Fruit fly (Drosophila melanogaster) whole organism, prepupa: ENCODE results near the gene Pbgs.

Source experiments
- CG6163 ChIP-seq: fragments of 200-800 bp; sonication (Bioruptor generic); IDR thresholded peaks from 3 replicates; pipeline ENCODE4 v1.3.6; 2022; ENCODE audit warnings: missing biosample characterization, missing genetic modification characterization
- Smox ChIP-seq: fragments of 200-800 bp; sonication (Bioruptor generic); optimal IDR thresholded peaks from 3 replicates; lab custom pipeline; 2016; ENCODE audit warnings: missing biosample characterization, missing genetic modification characterization
- dsx ChIP-seq: fragments of 200-800 bp; optimal IDR thresholded peaks from 3 replicates; lab custom pipeline; 2019; ENCODE audit warnings: missing biosample characterization, mild to moderate bottlenecking, missing genetic modification characterization, moderate library complexity; ENCODE audit not compliant: poor library complexity, severe bottlenecking
- fkh ChIP-seq: fragments of 200-800 bp; sonication (Bioruptor generic); optimal IDR thresholded peaks from 3 replicates; lab custom pipeline; 2017; ENCODE audit warnings: missing biosample characterization, mild to moderate bottlenecking, missing genetic modification characterization, moderate library complexity

DNA sequence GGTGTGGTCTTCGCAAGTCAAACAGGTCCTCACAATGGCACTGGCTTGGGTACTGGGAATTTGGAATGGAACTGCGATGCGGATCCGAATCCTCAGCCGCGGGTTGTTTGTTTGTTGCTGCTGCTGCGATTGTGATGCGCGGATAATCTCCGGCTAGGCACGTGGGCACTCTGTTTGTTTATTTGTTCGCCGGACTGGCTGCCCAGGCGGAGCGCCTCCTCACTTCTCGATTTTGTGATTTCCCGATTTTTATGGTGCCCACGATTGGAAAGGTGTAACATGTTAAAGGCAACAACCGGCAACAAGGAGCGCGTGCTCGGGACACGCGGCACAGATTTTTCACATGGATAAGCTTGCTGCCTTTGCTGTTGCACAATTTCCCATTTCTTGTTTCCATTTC, 48.6 kb upstream of the Pbgs start:
- TF ChIP-seq Smox (no peak), fkh (no peak), CG6163 (GFP tag; lab: Robert Waterston, UW) (no peak), dsx (no peak)
